Worm (Caenorhabditis elegans): ENCODE measurements around the gene F52G3.8.
A peak's percentile ranks its signal among the peaks of the same experiment; 100 is the strongest.

The F52G3.8 gene

ce11 chrX:16934529-16934928, 18.2 kb downstream of the F52G3.8 start:
- TF ChIP-seq pes-1 (GFP tag; IDR thresholded peaks at IDR 0.05) = peak; percentile 60
- TF ChIP-seq tbx-37 (GFP tag; conservative IDR thresholded peaks at IDR 0.05) = 0 out of 2 replicates have a peak, but pooled peaks have one; percentile 6

- TF ChIP-seq scrt-1 (GFP tag; IDR thresholded peaks at IDR 0.05) (0 out of 2 replicates have a peak, but pooled peaks have one; percentile 52), tbx-37 (GFP tag; conservative IDR thresholded peaks at IDR 0.05) (peak; percentile 55), sea-1 (GFP tag; conservative IDR thresholded peaks at IDR 0.05) (peak; percentile 62)
Observed at ce11 chrX:16932339-16932738, 20.4 kb downstream of the F52G3.8 start.

ce11 chrX:16931255-16932023, 21.3 kb downstream of the F52G3.8 start:
- TF ChIP-seq sea-1 (GFP tag; conservative IDR thresholded peaks at IDR 0.05) (peak; percentile 61), aly-1 (tag; optimal IDR thresholded peaks at IDR 0.05) (no peak), tbx-11 (GFP tag; IDR thresholded peaks at IDR 0.05) (peak; percentile 25; the same call in 1 of the 2 replicates), scrt-1 (GFP tag; IDR thresholded peaks at IDR 0.05) (0 out of 2 replicates have a peak, but pooled peaks have one; percentile 48), ama-1 (optimal IDR thresholded peaks at IDR 0.05) (peak; percentile 92), tbx-37 (GFP tag; conservative IDR thresholded peaks at IDR 0.05) (no peak), F13C5.2 (tag; optimal IDR thresholded peaks at IDR 0.05) (no peak)

- TF ChIP-seq ama-1 (optimal IDR thresholded peaks at IDR 0.05) (no peak), sea-1 (GFP tag; conservative IDR thresholded peaks at IDR 0.05) (no peak; the same call in 1 of the 2 replicates), scrt-1 (GFP tag; IDR thresholded peaks at IDR 0.05) (no peak), hnd-1 (tag; optimal IDR thresholded peaks at IDR 0.05) (peak; percentile 21), B0310.2 (tag; optimal IDR thresholded peaks at IDR 0.05) (no peak), ets-7 (tag; optimal IDR thresholded peaks at IDR 0.05) (no peak), F13C5.2 (tag; optimal IDR thresholded peaks at IDR 0.05) (no peak), flt-1 (GFP tag; IDR thresholded peaks at IDR 0.05) (0 out of 2 replicates have a peak, but pooled peaks have one; percentile 16)
Observed at ce11 chrX:16930663-16931097, 22.1 kb downstream of the F52G3.8 start.

ce11 chrX:16930333-16930621, 22.5 kb downstream of the F52G3.8 start:
- no peak for TF ChIP-seq ama-1 (optimal IDR thresholded peaks at IDR 0.05)
- TF ChIP-seq pes-1 (GFP tag; IDR thresholded peaks at IDR 0.05) = no peak
- TF ChIP-seq ceh-13 (GFP tag; optimal IDR thresholded peaks at IDR 0.05) = no peak
- TF ChIP-seq hmbx-1 (tag; optimal IDR thresholded peaks at IDR 0.05) = no peak
- no peak for TF ChIP-seq ceh-36 (tag; optimal IDR thresholded peaks at IDR 0.05)
- no peak for TF ChIP-seq tbx-37 (GFP tag; conservative IDR thresholded peaks at IDR 0.05)
- TF ChIP-seq sea-1 (GFP tag; conservative IDR thresholded peaks at IDR 0.05) = no peak
- no peak for TF ChIP-seq ets-7 (tag; optimal IDR thresholded peaks at IDR 0.05)
- TF ChIP-seq B0310.2 (tag; optimal IDR thresholded peaks at IDR 0.05) = no peak
- TF ChIP-seq F13C5.2 (tag; optimal IDR thresholded peaks at IDR 0.05) = no peak
- TF ChIP-seq tra-4 (tag; optimal IDR thresholded peaks at IDR 0.05) = no peak
- TF ChIP-seq flt-1 (GFP tag; IDR thresholded peaks at IDR 0.05) = no peak
- TF ChIP-seq scrt-1 (GFP tag; IDR thresholded peaks at IDR 0.05) = no peak
- no peak for TF ChIP-seq hnd-1 (tag; optimal IDR thresholded peaks at IDR 0.05)
- no peak for TF ChIP-seq tbx-11 (GFP tag; IDR thresholded peaks at IDR 0.05)

ce11 chrX:16929560-16930332, 23.0 kb downstream of the F52G3.8 start:
- peak; percentile 78 for TF ChIP-seq ceh-36 (tag; optimal IDR thresholded peaks at IDR 0.05)
- peak; percentile 78 for TF ChIP-seq F13C5.2 (tag; optimal IDR thresholded peaks at IDR 0.05)
- peak; percentile 70 for TF ChIP-seq aly-1 (tag; optimal IDR thresholded peaks at IDR 0.05)
- TF ChIP-seq tbx-11 (GFP tag; IDR thresholded peaks at IDR 0.05) = peak; percentile 59; the same call in 1 of the 2 replicates
- peak; percentile 69 for TF ChIP-seq hmbx-1 (tag; optimal IDR thresholded peaks at IDR 0.05)
- peak; percentile 50 for TF ChIP-seq tbx-37 (GFP tag; conservative IDR thresholded peaks at IDR 0.05)
- peak; percentile 99 for TF ChIP-seq ama-1 (optimal IDR thresholded peaks at IDR 0.05)
- peak; percentile 55 for TF ChIP-seq flt-1 (GFP tag; IDR thresholded peaks at IDR 0.05)
- peak; percentile 58 for TF ChIP-seq hnd-1 (tag; optimal IDR thresholded peaks at IDR 0.05)
- peak; percentile 80 for TF ChIP-seq B0310.2 (tag; optimal IDR thresholded peaks at IDR 0.05)
- TF ChIP-seq ceh-13 (GFP tag; optimal IDR thresholded peaks at IDR 0.05) = no peak
- peak; percentile 95 for TF ChIP-seq hmg-4 (GFP tag; optimal IDR thresholded peaks at IDR 0.05)
- 0 out of 2 replicates have a peak, but pooled peaks have one; percentile 64 for TF ChIP-seq scrt-1 (GFP tag; IDR thresholded peaks at IDR 0.05)
- peak; percentile 71 for TF ChIP-seq pes-1 (GFP tag; IDR thresholded peaks at IDR 0.05)
- no peak for TF ChIP-seq ets-7 (tag; optimal IDR thresholded peaks at IDR 0.05)
- peak; percentile 74 for TF ChIP-seq sea-1 (GFP tag; conservative IDR thresholded peaks at IDR 0.05)
- TF ChIP-seq tra-4 (tag; optimal IDR thresholded peaks at IDR 0.05) = peak; percentile 83

ce11 chrX:16928087-16928486, 24.7 kb downstream of the F52G3.8 start:
- TF ChIP-seq ama-1 (optimal IDR thresholded peaks at IDR 0.05) = no peak
- peak; percentile 89 for TF ChIP-seq scrt-1 (GFP tag; IDR thresholded peaks at IDR 0.05)
- TF ChIP-seq hmbx-1 (tag; optimal IDR thresholded peaks at IDR 0.05) = peak; percentile 54
- peak; percentile 95 for TF ChIP-seq hmg-4 (GFP tag; optimal IDR thresholded peaks at IDR 0.05)
- peak; percentile 90 for TF ChIP-seq pes-1 (GFP tag; IDR thresholded peaks at IDR 0.05)
- peak; percentile 95 for TF ChIP-seq F13C5.2 (tag; optimal IDR thresholded peaks at IDR 0.05)
- TF ChIP-seq aly-1 (tag; optimal IDR thresholded peaks at IDR 0.05) = peak; percentile 80
- TF ChIP-seq tra-4 (tag; optimal IDR thresholded peaks at IDR 0.05) = no peak
- TF ChIP-seq B0310.2 (tag; optimal IDR thresholded peaks at IDR 0.05) = peak; percentile 67
- no peak; the same call in none of the 2 replicates for TF ChIP-seq tbx-11 (GFP tag; IDR thresholded peaks at IDR 0.05)
- TF ChIP-seq hnd-1 (tag; optimal IDR thresholded peaks at IDR 0.05) = peak; percentile 67
- peak; percentile 84 for TF ChIP-seq ceh-36 (tag; optimal IDR thresholded peaks at IDR 0.05)
- TF ChIP-seq sea-1 (GFP tag; conservative IDR thresholded peaks at IDR 0.05) = peak; percentile 85
- peak; percentile 82 for TF ChIP-seq ceh-13 (GFP tag; optimal IDR thresholded peaks at IDR 0.05)
- peak; percentile 83 for TF ChIP-seq flt-1 (GFP tag; IDR thresholded peaks at IDR 0.05)
- TF ChIP-seq tbx-37 (GFP tag; conservative IDR thresholded peaks at IDR 0.05) = peak; percentile 77
- TF ChIP-seq ets-7 (tag; optimal IDR thresholded peaks at IDR 0.05) = peak; percentile 68
